Worm (Caenorhabditis elegans): ENCODE measurements around the gene str-222.

Gene str-222

ce11 chrV:1627269-1627668, 8.7 kb upstream of the str-222 start (continued):
- TF ChIP-seq dmd-8 (GFP tag; IDR thresholded peaks at IDR 0.05) = no peak
- TF ChIP-seq madf-5 (GFP tag; IDR thresholded peaks at IDR 0.05) = no peak
- peak; percentile 21 for TF ChIP-seq mes-2 (tag; optimal IDR thresholded peaks at IDR 0.05; ENCODE audit: poor library complexity, severe bottlenecking)
- no peak for TF ChIP-seq D1046.2 (GFP tag; IDR thresholded peaks at IDR 0.05)
- no peak for TF ChIP-seq daf-16 (GFP tag; optimal IDR thresholded peaks at IDR 0.05)
- TF ChIP-seq daf-16 (tag; optimal IDR thresholded peaks at IDR 0.05) = no peak
- peak; percentile 23 for TF ChIP-seq mep-1 (tag; optimal IDR thresholded peaks at IDR 0.05)
- TF ChIP-seq daf-12 (tag; optimal IDR thresholded peaks at IDR 0.05) = no peak

ce11 chrV:1629329-1629728, 6.6 kb upstream of the str-222 start, which contains the start of gene nhr-238:
Gene nhr-238, minus strand, starts transcription at chrV:1629432.
- TF ChIP-seq dmd-9 (GFP tag; IDR thresholded peaks at IDR 0.05) = no peak
- TF ChIP-seq nhr-28 (tag; optimal IDR thresholded peaks at IDR 0.05) = peak; percentile 100
- no peak for TF ChIP-seq egl-43 (GFP tag; IDR thresholded peaks at IDR 0.05)
- peak; percentile 75 for TF ChIP-seq ztf-7 (tag; optimal IDR thresholded peaks at IDR 0.05)
- no peak for TF ChIP-seq ceh-82 (tag; optimal IDR thresholded peaks at IDR 0.05)
- no peak for TF ChIP-seq pqm-1 (tag; optimal IDR thresholded peaks at IDR 0.05)
- no peak for TF ChIP-seq T20F7.1 (GFP tag; optimal IDR thresholded peaks at IDR 0.05)
- TF ChIP-seq rbr-2 (tag; optimal IDR thresholded peaks at IDR 0.05) = no peak
- no peak for TF ChIP-seq mep-1 (tag; optimal IDR thresholded peaks at IDR 0.05)
- no peak for TF ChIP-seq saeg-2 (GFP tag; IDR thresholded peaks at IDR 0.05)
- TF ChIP-seq daf-16 (GFP tag; optimal IDR thresholded peaks at IDR 0.05) = no peak
- TF ChIP-seq daf-16 (tag; optimal IDR thresholded peaks at IDR 0.05) = peak; percentile 17
- peak; percentile 44 for TF ChIP-seq dve-1 (tag; optimal IDR thresholded peaks at IDR 0.05; ENCODE audit: insufficient read depth)
- TF ChIP-seq nhr-77 (tag; optimal IDR thresholded peaks at IDR 0.05) = peak; percentile 99
- peak; percentile 85 for TF ChIP-seq nhr-42 (GFP tag; IDR thresholded peaks at IDR 0.05)
- TF ChIP-seq ceh-28 (tag; optimal IDR thresholded peaks at IDR 0.05) = no peak
- TF ChIP-seq gei-8 (GFP tag; optimal IDR thresholded peaks at IDR 0.05) = no peak

ce11 chrV:1631148-1631547, 4.8 kb upstream of the str-222 start, which contains the start of gene Y46H3D.8:
Gene Y46H3D.8, minus strand, starts transcription at chrV:1631248.
- no peak for TF ChIP-seq Y5F2A.4 (GFP tag; optimal IDR thresholded peaks at IDR 0.05)
- no peak for TF ChIP-seq snpc-4 (tag; optimal IDR thresholded peaks at IDR 0.05)

ce11 chrV:1631717-1632116, 4.2 kb upstream of the str-222 start, which contains the start of gene irld-17:
Gene irld-17, plus strand, starts transcription at chrV:1632017.
- TF ChIP-seq egl-43 (GFP tag; IDR thresholded peaks at IDR 0.05) (no peak), F37D6.2 (tag; optimal IDR thresholded peaks at IDR 0.05) (no peak), fos-1 (tag; optimal IDR thresholded peaks at IDR 0.05) (no peak), lim-7 (GFP tag; IDR thresholded peaks at IDR 0.05) (no peak), F49E8.2 (tag; optimal IDR thresholded peaks at IDR 0.05; ENCODE audit: borderline replicate concordance) (no peak), mep-1 (tag; optimal IDR thresholded peaks at IDR 0.05) (no peak), jun-1 (tag; optimal IDR thresholded peaks at IDR 0.05) (no peak), lsy-2 (tag; optimal IDR thresholded peaks at IDR 0.05) (no peak), unc-130 (GFP tag; optimal IDR thresholded peaks at IDR 0.05) (no peak), madf-5 (GFP tag; IDR thresholded peaks at IDR 0.05) (no peak), sdz-12 (GFP tag; optimal IDR thresholded peaks at IDR 0.05) (no peak), ceh-62 (tag; optimal IDR thresholded peaks at IDR 0.05) (no peak), snpc-1.2 (GFP tag; IDR thresholded peaks at IDR 0.05) (no peak), ceh-20 (GFP tag; IDR thresholded peaks at IDR 0.05) (no peak), spr-1 (tag; optimal IDR thresholded peaks at IDR 0.05) (no peak), cey-2 (tag; optimal IDR thresholded peaks at IDR 0.05; ENCODE audit: borderline replicate concordance, insufficient read depth) (no peak)
